Worm (Caenorhabditis elegans) whole organism, mixed stage, embryonic: ENCODE measurements around the gene F10G7.9.

Experiments used
- M03D4.4 ChIP-seq: sonication (generic microtip); optimal IDR thresholded peaks from 2 replicates; lab custom pipeline; 2017; ENCODE audit warnings: mild to moderate bottlenecking, missing genetic modification characterization, missing compliant biosample characterization
- bed-3 ChIP-seq: fragments of 200-800 bp; sonication (Bioruptor generic); optimal IDR thresholded peaks from 3 replicates; lab custom pipeline; 2018; ENCODE audit warnings: mild to moderate bottlenecking, missing genetic modification characterization, moderate library complexity, missing compliant biosample characterization
- blmp-1 ChIP-seq: fragments of 150-350 bp; optimal IDR thresholded peaks from 2 replicates; lab custom pipeline; 2014; ENCODE audit warnings: missing biosample characterization, missing genetic modification characterization
- ceh-39 ChIP-seq: fragments of 150-350 bp; optimal IDR thresholded peaks from 2 replicates; lab custom pipeline; 2014; ENCODE audit warnings: missing biosample characterization, missing genetic modification characterization
- ceh-43 ChIP-seq: fragments of 200-800 bp; sonication (Bioruptor generic); optimal IDR thresholded peaks from 2 replicates; lab custom pipeline; 2018; ENCODE audit warnings: mild to moderate bottlenecking, missing genetic modification characterization, moderate library complexity, missing compliant biosample characterization
- ceh-83 ChIP-seq: fragments of 200-800 bp; sonication (Bioruptor generic); optimal IDR thresholded peaks from 2 replicates; lab custom pipeline; 2018; ENCODE audit warnings: mild to moderate bottlenecking, missing genetic modification characterization, missing compliant biosample characterization
- ces-1 ChIP-seq: fragments of 150-350 bp; optimal IDR thresholded peaks from 2 replicates; lab custom pipeline; 2014; ENCODE audit warnings: missing biosample characterization, missing genetic modification reagents, missing genetic modification characterization
- cnd-1 ChIP-seq: fragments of 200-800 bp; sonication (Bioruptor generic); optimal IDR thresholded peaks from 2 replicates; lab custom pipeline; 2018; ENCODE audit warnings: mild to moderate bottlenecking, missing genetic modification characterization, missing compliant biosample characterization
- drap-1 ChIP-seq: fragments of 200-800 bp; sonication (Bioruptor generic); optimal IDR thresholded peaks from 3 replicates; lab custom pipeline; 2018; ENCODE audit warnings: mild to moderate bottlenecking, missing genetic modification characterization, missing compliant biosample characterization
- elt-1 ChIP-seq: sonication (generic microtip); optimal IDR thresholded peaks from 2 replicates; lab custom pipeline; 2017; ENCODE audit warnings: missing genetic modification characterization, mild to moderate bottlenecking, missing compliant biosample characterization, antibody characterized with exemption, moderate library complexity, borderline replicate concordance; ENCODE audit not compliant: insufficient read depth
- elt-3 ChIP-seq: fragments of 150-350 bp; optimal IDR thresholded peaks from 2 replicates; lab custom pipeline; 2014; ENCODE audit warnings: missing biosample characterization, missing genetic modification characterization
- flh-1 ChIP-seq: fragments of 200-800 bp; sonication (Bioruptor generic); optimal IDR thresholded peaks from 2 replicates; lab custom pipeline; 2018; ENCODE audit warnings: mild to moderate bottlenecking, missing genetic modification characterization, moderate library complexity, missing compliant biosample characterization
- ham-2 ChIP-seq: fragments of 200-800 bp; sonication (Bioruptor generic); optimal IDR thresholded peaks from 2 replicates; lab custom pipeline; 2018; ENCODE audit warnings: mild to moderate bottlenecking, missing genetic modification characterization, missing compliant biosample characterization
- hlh-1 ChIP-seq: fragments of 150-350 bp; optimal IDR thresholded peaks from 2 replicates; lab custom pipeline; 2014; ENCODE audit warnings: missing biosample characterization, missing genetic modification reagents, missing genetic modification characterization
- lin-13 ChIP-seq: fragments of 150-350 bp; optimal IDR thresholded peaks from 2 replicates; lab custom pipeline; 2014; ENCODE audit warnings: missing biosample characterization, missing genetic modification characterization
- lin-32 ChIP-seq: fragments of 200-800 bp; sonication (Bioruptor generic); optimal IDR thresholded peaks from 2 replicates; lab custom pipeline; 2018; ENCODE audit warnings: mild to moderate bottlenecking, missing genetic modification characterization, missing compliant biosample characterization
- lsy-2 ChIP-seq: fragments of 150-350 bp; optimal IDR thresholded peaks from 2 replicates; lab custom pipeline; 2014; ENCODE audit warnings: missing biosample characterization, missing genetic modification characterization
- mab-5 ChIP-seq: fragments of 150-350 bp; optimal IDR thresholded peaks from 2 replicates; lab custom pipeline; 2014; ENCODE audit warnings: missing biosample characterization, missing genetic modification characterization
- mep-1 ChIP-seq: fragments of 150-350 bp; optimal IDR thresholded peaks from 2 replicates; lab custom pipeline; 2017; ENCODE audit warnings: missing biosample characterization, missing genetic modification reagents, missing genetic modification characterization, inconsistent platforms
- mls-2 ChIP-seq: sonication (generic microtip); optimal IDR thresholded peaks from 2 replicates; lab custom pipeline; 2016; ENCODE audit warnings: mild to moderate bottlenecking, missing genetic modification characterization, moderate library complexity, missing compliant biosample characterization
- nhr-12 ChIP-seq: fragments of 150-350 bp; optimal IDR thresholded peaks from 2 replicates; lab custom pipeline; 2014; ENCODE audit warnings: missing biosample characterization, missing genetic modification characterization
- nhr-2 ChIP-seq: fragments of 150-350 bp; optimal IDR thresholded peaks from 2 replicates; lab custom pipeline; 2014; ENCODE audit warnings: missing biosample characterization, missing genetic modification characterization
- nhr-237 ChIP-seq: fragments of 150-350 bp; optimal IDR thresholded peaks from 2 replicates; lab custom pipeline; 2014; ENCODE audit warnings: missing biosample characterization, missing genetic modification characterization
- nhr-28 ChIP-seq: fragments of 150-350 bp; optimal IDR thresholded peaks from 2 replicates; lab custom pipeline; 2014; ENCODE audit warnings: missing biosample characterization, missing genetic modification characterization
- nhr-76 ChIP-seq: sonication (generic microtip); optimal IDR thresholded peaks from 2 replicates; lab custom pipeline; 2017; ENCODE audit warnings: missing biosample characterization, missing genetic modification characterization
- pha-4 ChIP-seq: fragments of 150-350 bp; optimal IDR thresholded peaks from 2 replicates; lab custom pipeline; 2018; ENCODE audit warnings: missing biosample characterization, missing genetic modification reagents, missing genetic modification characterization
- sem-2 ChIP-seq: fragments of 200-800 bp; sonication (Bioruptor generic); optimal IDR thresholded peaks from 2 replicates; lab custom pipeline; 2018; ENCODE audit warnings: mild to moderate bottlenecking, missing genetic modification characterization, missing compliant biosample characterization
- snpc-4 ChIP-seq: fragments of 150-350 bp; optimal IDR thresholded peaks from 2 replicates; lab custom pipeline; 2014; ENCODE audit warnings: missing biosample characterization, missing genetic modification characterization
- sptf-1 ChIP-seq: sonication (generic microtip); optimal IDR thresholded peaks from 2 replicates; lab custom pipeline; 2017; ENCODE audit warnings: mild to moderate bottlenecking, missing genetic modification characterization, moderate library complexity, missing compliant biosample characterization
- tbx-8 ChIP-seq: fragments of 200-800 bp; sonication (Bioruptor generic); optimal IDR thresholded peaks from 2 replicates; lab custom pipeline; 2018; ENCODE audit warnings: mild to moderate bottlenecking, missing genetic modification characterization, moderate library complexity, missing compliant biosample characterization
- unc-120 ChIP-seq: sonication (generic microtip); optimal IDR thresholded peaks from 2 replicates; lab custom pipeline; 2017; ENCODE audit warnings: missing genetic modification characterization, missing compliant biosample characterization; ENCODE audit not compliant: poor library complexity, severe bottlenecking
- unc-39 ChIP-seq: fragments of 150-350 bp; optimal IDR thresholded peaks from 2 replicates; lab custom pipeline; 2014; ENCODE audit warnings: missing biosample characterization, missing genetic modification characterization
- unc-62 ChIP-seq: fragments of 150-350 bp; optimal IDR thresholded peaks from 2 replicates; lab custom pipeline; 2014; ENCODE audit warnings: missing biosample characterization, missing genetic modification reagents, missing genetic modification characterization
- zip-8 ChIP-seq: fragments of 150-350 bp; optimal IDR thresholded peaks from 2 replicates; lab custom pipeline; 2014; ENCODE audit warnings: missing biosample characterization, missing genetic modification characterization
- ztf-11 ChIP-seq: fragments of 150-350 bp; optimal IDR thresholded peaks from 2 replicates; lab custom pipeline; 2014; ENCODE audit warnings: missing biosample characterization, missing genetic modification characterization

The F10G7.9 gene

ce11 chrII:4739984-4740462, 33.7 kb upstream of the F10G7.9 start, which contains the start of gene eas-1:
Gene eas-1 (plus strand): TSS chrII:4740412.
- TF ChIP-seq elt-1, result no peak
- no peak for TF ChIP-seq unc-39 (tag; lab: Kevin White, UChicago)
- TF ChIP-seq hlh-1 (tag; lab: Kevin White, UChicago), result no peak
- no peak for TF ChIP-seq unc-120 (tag; lab: Kevin White, UChicago)
- TF ChIP-seq cnd-1 (tag; lab: Kevin White, UChicago), result no peak
- TF ChIP-seq nhr-28 (tag; lab: Kevin White, UChicago), result no peak
- peak; percentile 31 for TF ChIP-seq mls-2
- no peak for TF ChIP-seq zip-8
- TF ChIP-seq lin-13 (tag; lab: Kevin White, UChicago), result peak; percentile 38
- no peak for TF ChIP-seq blmp-1 (tag; lab: Kevin White, UChicago)
- TF ChIP-seq sptf-1 (tag; lab: Kevin White, UChicago), result peak; percentile 43
- TF ChIP-seq ceh-83, result no peak
- peak; percentile 25 for TF ChIP-seq lin-32 (GFP tag; lab: Kevin White, UChicago)
- no peak for TF ChIP-seq unc-62
- peak; percentile 68 for TF ChIP-seq mep-1 (tag; lab: Kevin White, UChicago)
- no peak for TF ChIP-seq nhr-12
- no peak for TF ChIP-seq elt-3 (tag; lab: Kevin White, UChicago)
- no peak for TF ChIP-seq ceh-39
- TF ChIP-seq ces-1, result peak; percentile 12
- peak; percentile 45 for TF ChIP-seq nhr-237 (tag; lab: Kevin White, UChicago)
- no peak for TF ChIP-seq snpc-4
- TF ChIP-seq nhr-76 (tag; lab: Kevin White, UChicago), result no peak
- TF ChIP-seq ceh-43, result no peak
- no peak for TF ChIP-seq M03D4.4 (tag; lab: Kevin White, UChicago)
- TF ChIP-seq lsy-2, result peak; percentile 64
- TF ChIP-seq tbx-8, result no peak
- peak; percentile 46 for TF ChIP-seq pha-4
- no peak for TF ChIP-seq ztf-11 (tag; lab: Kevin White, UChicago)
- TF ChIP-seq mab-5 (tag; lab: Kevin White, UChicago), result no peak
- TF ChIP-seq nhr-2 (tag; lab: Kevin White, UChicago), result no peak
- no peak for TF ChIP-seq bed-3 (GFP tag; lab: Kevin White, UChicago)
- TF ChIP-seq ham-2 (GFP tag; lab: Kevin White, UChicago), result no peak
- TF ChIP-seq sem-2 (GFP tag; lab: Kevin White, UChicago), result no peak
- TF ChIP-seq drap-1 (GFP tag; lab: Kevin White, UChicago), result peak; percentile 18
- no peak for TF ChIP-seq flh-1 (GFP tag; lab: Kevin White, UChicago)

DNA sequence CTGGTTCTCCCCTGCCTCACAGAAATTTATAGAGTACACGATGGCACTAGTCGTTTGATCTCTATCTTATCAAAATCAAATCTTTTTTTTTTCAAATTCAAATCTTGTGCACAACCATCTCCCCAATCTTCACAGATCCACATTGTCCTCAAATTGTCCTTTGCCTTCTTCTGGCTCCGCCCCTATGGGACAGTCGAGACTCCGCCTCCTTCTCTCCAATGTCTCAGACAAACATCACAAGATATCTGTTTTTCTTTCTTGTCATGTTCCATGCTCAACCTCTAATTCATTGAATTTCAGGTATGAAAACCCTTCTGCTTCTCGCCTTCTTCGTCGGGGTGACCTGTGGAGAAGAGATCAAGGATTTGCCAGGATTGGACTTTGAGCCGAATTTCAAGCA, 31.1 kb upstream of the F10G7.9 start, which contains the start of gene ctsa-1.1:
ctsa-1.1 (plus strand) TSS at position 301 of the 400 bp plus-strand sequence.
- TF ChIP-seq mls-2 (no peak), sem-2 (GFP tag; lab: Kevin White, UChicago) (no peak), lsy-2 (no peak), blmp-1 (tag; lab: Kevin White, UChicago) (no peak), mab-5 (tag; lab: Kevin White, UChicago) (no peak), nhr-28 (tag; lab: Kevin White, UChicago) (no peak), zip-8 (no peak), bed-3 (GFP tag; lab: Kevin White, UChicago) (no peak), drap-1 (GFP tag; lab: Kevin White, UChicago) (no peak), unc-39 (tag; lab: Kevin White, UChicago) (no peak), ceh-83 (no peak), ztf-11 (tag; lab: Kevin White, UChicago) (no peak), nhr-2 (tag; lab: Kevin White, UChicago) (no peak)

ce11 chrII:4736585-4736984, 30.3 kb upstream of the F10G7.9 start:
- TF ChIP-seq hlh-1 (tag; lab: Kevin White, UChicago) (no peak), nhr-237 (tag; lab: Kevin White, UChicago) (no peak), mep-1 (tag; lab: Kevin White, UChicago) (no peak), unc-62 (peak; percentile 2), mab-5 (tag; lab: Kevin White, UChicago) (peak; percentile 12)

DNA sequence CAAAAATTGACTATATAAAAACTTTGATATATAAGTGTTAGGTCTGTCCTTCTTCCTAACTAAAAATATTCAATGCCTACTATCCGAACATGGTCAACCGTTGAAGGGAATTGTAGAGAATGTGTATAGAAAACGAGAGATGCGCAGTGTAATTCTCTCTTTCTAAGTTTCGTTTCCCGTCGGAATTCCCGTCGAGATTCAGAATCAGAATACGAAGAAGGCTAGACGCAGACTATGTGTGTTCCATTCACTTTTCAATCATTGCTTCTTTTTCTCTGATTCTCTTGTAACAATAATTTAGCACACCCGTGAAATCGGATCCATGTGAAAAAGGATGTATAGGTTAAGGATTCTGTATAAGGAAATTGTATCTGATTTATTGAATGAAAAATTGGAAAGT, 28.2 kb upstream of the F10G7.9 start:
- peak; percentile 84 for TF ChIP-seq blmp-1 (tag; lab: Kevin White, UChicago)
- TF ChIP-seq mls-2, result no peak
- TF ChIP-seq nhr-28 (tag; lab: Kevin White, UChicago), result no peak
